Fruit fly (Drosophila melanogaster) whole organism, embryonic: ENCODE data around the gene RunxB.

Experiments used
- Atf6 ChIP-seq: fragments of 200-800 bp; sonication (Bioruptor generic); IDR thresholded peaks from 2 replicates; pipeline ENCODE4 v1.3.6; 2022; ENCODE audit warnings: missing biosample characterization, missing genetic modification characterization
- BEAF-32 ChIP-seq: fragments of 200-800 bp; sonication (Bioruptor generic); optimal IDR thresholded peaks from 3 replicates; lab custom pipeline; 2017; ENCODE audit warnings: missing biosample characterization, missing genetic modification characterization, mild to moderate bottlenecking, moderate library complexity, missing genetic modification reagents
- Bgb ChIP-seq: fragments of 200-800 bp; sonication (Bioruptor generic); IDR thresholded peaks from 2 replicates; pipeline ENCODE4 v1.3.6; 2022; ENCODE audit warnings: missing biosample characterization, missing genetic modification characterization; ENCODE audit not compliant: partially characterized antibody
- CG10321 ChIP-seq: fragments of 200-800 bp; sonication (Bioruptor generic); IDR thresholded peaks from 2 replicates; pipeline ENCODE4 v1.3.6; 2022; ENCODE audit warnings: missing biosample characterization, missing genetic modification characterization
- CG10959 ChIP-seq: fragments of 200-800 bp; sonication (Bioruptor generic); IDR thresholded peaks from 2 replicates; pipeline ENCODE4 v1.3.6; 2022; ENCODE audit warnings: missing biosample characterization, missing genetic modification characterization
- CG12236 ChIP-seq: fragments of 200-800 bp; sonication (Bioruptor generic); optimal IDR thresholded peaks from 2 replicates; lab custom pipeline; 2016; ENCODE audit warnings: missing biosample characterization, missing genetic modification characterization
- CG15073 ChIP-seq: fragments of 200-800 bp; sonication (Bioruptor generic); optimal IDR thresholded peaks from 2 replicates; lab custom pipeline; 2016; ENCODE audit warnings: missing biosample characterization, missing genetic modification characterization
- CG16815 ChIP-seq: fragments of 200-800 bp; sonication (Bioruptor generic); optimal IDR thresholded peaks from 3 replicates; lab custom pipeline; 2017; ENCODE audit warnings: missing biosample characterization, mild to moderate bottlenecking, missing genetic modification characterization
- CG17568 ChIP-seq: fragments of 200-800 bp; sonication (Bioruptor generic); optimal IDR thresholded peaks from 2 replicates; lab custom pipeline; 2018; ENCODE audit warnings: missing biosample characterization, mild to moderate bottlenecking, missing genetic modification characterization, moderate library complexity
- CG2120 ChIP-seq: fragments of 200-800 bp; sonication (Bioruptor generic); optimal IDR thresholded peaks from 3 replicates; lab custom pipeline; 2016; ENCODE audit warnings: missing biosample characterization, missing genetic modification characterization
- CG31224 ChIP-seq: fragments of 200-800 bp; sonication (Bioruptor generic); IDR thresholded peaks from 2 replicates; pipeline ENCODE4 v1.3.6; 2022; ENCODE audit warnings: missing biosample characterization, missing genetic modification characterization
- CG3281 ChIP-seq: fragments of 200-800 bp; sonication (Bioruptor generic); optimal IDR thresholded peaks from 3 replicates; lab custom pipeline; 2017; ENCODE audit warnings: missing biosample characterization, mild to moderate bottlenecking, missing genetic modification characterization
- CG34224 ChIP-seq: fragments of 200-800 bp; sonication (Bioruptor generic); IDR thresholded peaks from 3 replicates; pipeline ENCODE4 v1.3.6; 2022; ENCODE audit warnings: missing biosample characterization, missing genetic modification characterization; ENCODE audit not compliant: partially characterized antibody
- CG3726 ChIP-seq: fragments of 200-800 bp; sonication (Bioruptor generic); IDR thresholded peaks from 3 replicates; pipeline ENCODE4, ENCODE4 v1.3.6; 2022; ENCODE audit warnings: missing biosample characterization, missing genetic modification characterization
- CG4854 ChIP-seq: fragments of 200-800 bp; sonication (Bioruptor generic); optimal IDR thresholded peaks from 2 replicates; lab custom pipeline; 2016; ENCODE audit warnings: missing biosample characterization, missing genetic modification characterization, inconsistent platforms
- CG7963 ChIP-seq: fragments of 200-800 bp; sonication (Bioruptor generic); IDR thresholded peaks from 3 replicates; pipeline ENCODE4 v1.3.6; 2022; ENCODE audit warnings: missing biosample characterization, missing genetic modification characterization; ENCODE audit not compliant: partially characterized antibody
- CG8388 ChIP-seq: fragments of 200-800 bp; sonication (Bioruptor generic); optimal IDR thresholded peaks from 2 replicates; lab custom pipeline; 2019; ENCODE audit warnings: missing biosample characterization, mild to moderate bottlenecking, missing genetic modification characterization, moderate library complexity
- Camta ChIP-seq: fragments of 200-800 bp; sonication (Bioruptor generic); optimal IDR thresholded peaks from 2 replicates; lab custom pipeline; 2016; ENCODE audit warnings: missing biosample characterization, missing genetic modification characterization
- Chrac-16 ChIP-seq: fragments of 200-800 bp; sonication (Bioruptor generic); optimal IDR thresholded peaks from 3 replicates; lab custom pipeline; 2016; ENCODE audit warnings: missing biosample characterization, missing genetic modification characterization
- CrebB ChIP-seq: fragments of 200-800 bp; sonication (Bioruptor generic); optimal IDR thresholded peaks from 3 replicates; lab custom pipeline; 2018; ENCODE audit warnings: missing biosample characterization, mild to moderate bottlenecking, missing genetic modification characterization
- D19B ChIP-seq: fragments of 200-800 bp; sonication (Bioruptor generic); optimal IDR thresholded peaks from 2 replicates; lab custom pipeline; 2017; ENCODE audit warnings: missing biosample characterization, mild to moderate bottlenecking, missing genetic modification characterization
- Dek ChIP-seq: fragments of 200-800 bp; sonication (Bioruptor generic); optimal IDR thresholded peaks from 3 replicates; lab custom pipeline; 2019; ENCODE audit warnings: missing biosample characterization, mild to moderate bottlenecking, missing genetic modification characterization, moderate library complexity
- Dp ChIP-seq: fragments of 200-800 bp; sonication (Bioruptor generic); optimal IDR thresholded peaks from 2 replicates; lab custom pipeline; 2018; ENCODE audit warnings: missing biosample characterization, mild to moderate bottlenecking, missing genetic modification characterization, moderate library complexity
- Fer1 ChIP-seq: fragments of 200-800 bp; sonication (Bioruptor generic); optimal IDR thresholded peaks from 2 replicates; lab custom pipeline; 2017; ENCODE audit warnings: missing biosample characterization, mild to moderate bottlenecking, missing genetic modification characterization
- Fer2 ChIP-seq: fragments of 200-800 bp; sonication (Bioruptor generic); optimal IDR thresholded peaks from 2 replicates; lab custom pipeline; 2018; ENCODE audit warnings: missing biosample characterization, mild to moderate bottlenecking, missing genetic modification characterization, moderate library complexity
- HHEX ChIP-seq: fragments of 200-800 bp; sonication (Bioruptor generic); optimal IDR thresholded peaks from 3 replicates; lab custom pipeline; 2017; ENCODE audit warnings: missing biosample characterization, mild to moderate bottlenecking, missing genetic modification characterization, missing genetic modification reagents
- HLH4C ChIP-seq: fragments of 200-800 bp; sonication (Bioruptor generic); IDR thresholded peaks from 3 replicates; pipeline ENCODE4 v1.3.6; 2022; ENCODE audit warnings: missing biosample characterization, missing genetic modification characterization; ENCODE audit not compliant: partially characterized antibody
- Jarid2 ChIP-seq: fragments of 200-800 bp; sonication (Bioruptor generic); optimal IDR thresholded peaks from 3 replicates; lab custom pipeline; 2017; ENCODE audit warnings: mild to moderate bottlenecking, missing biosample characterization, missing genetic modification reagents, missing genetic modification characterization
- NC2α ChIP-seq: fragments of 200-800 bp; sonication (Bioruptor generic); optimal IDR thresholded peaks from 2 replicates; lab custom pipeline; 2016; ENCODE audit warnings: missing biosample characterization, missing genetic modification characterization
- Rx ChIP-seq: fragments of 200-800 bp; sonication (Bioruptor generic); IDR thresholded peaks from 2 replicates; pipeline ENCODE4 v1.3.6; 2022; ENCODE audit warnings: missing biosample characterization, missing genetic modification characterization
- ap ChIP-seq: fragments of 200-800 bp; sonication (Bioruptor generic); IDR thresholded peaks from 2 replicates; pipeline ENCODE4 v1.3.6; 2022; ENCODE audit warnings: missing biosample characterization, missing genetic modification characterization
- bcd ChIP-seq: fragments of 200-800 bp; sonication (Bioruptor generic); optimal IDR thresholded peaks from 2 replicates; lab custom pipeline; 2017; ENCODE audit warnings: missing biosample characterization, mild to moderate bottlenecking, missing genetic modification characterization
- btn ChIP-seq: fragments of 200-800 bp; sonication (Bioruptor generic); optimal IDR thresholded peaks from 2 replicates; lab custom pipeline; 2016; ENCODE audit warnings: missing biosample characterization, missing genetic modification characterization
- chm ChIP-seq: fragments of 200-800 bp; sonication (Bioruptor generic); IDR thresholded peaks from 2 replicates; pipeline ENCODE4 v1.3.6; 2022; ENCODE audit warnings: missing biosample characterization, missing genetic modification characterization
- ci ChIP-seq: fragments of 200-800 bp; sonication (Bioruptor generic); IDR thresholded peaks from 3 replicates; pipeline ENCODE4 v1.3.6; 2022; ENCODE audit warnings: missing biosample characterization, missing genetic modification characterization
- dan ChIP-seq: fragments of 200-800 bp; sonication (Bioruptor generic); IDR thresholded peaks from 2 replicates; pipeline ENCODE4 v1.3.6; 2022; ENCODE audit warnings: missing biosample characterization, missing genetic modification characterization
- danr ChIP-seq: fragments of 200-800 bp; sonication (Bioruptor generic); IDR thresholded peaks from 2 replicates; pipeline ENCODE4 v1.3.6; 2022; ENCODE audit warnings: missing biosample characterization, missing genetic modification characterization
- dimm ChIP-seq: fragments of 200-800 bp; sonication (Bioruptor generic); IDR thresholded peaks from 2 replicates; pipeline ENCODE4 v1.3.6; 2022; ENCODE audit warnings: missing biosample characterization, missing genetic modification characterization
- dysf ChIP-seq: fragments of 200-800 bp; sonication (Bioruptor generic); IDR thresholded peaks from 3 replicates; pipeline ENCODE4 v1.3.6; 2022; ENCODE audit warnings: missing biosample characterization, missing genetic modification characterization
- exex ChIP-seq: fragments of 200-800 bp; sonication (Bioruptor generic); optimal IDR thresholded peaks from 4 replicates; lab custom pipeline; 2018; ENCODE audit warnings: missing biosample characterization, mild to moderate bottlenecking, missing genetic modification characterization, moderate library complexity
- h ChIP-seq: fragments of >200 bp; optimal IDR thresholded peaks from 2 replicates; lab custom pipeline; 2017
- her ChIP-seq: fragments of 200-800 bp; sonication (Bioruptor generic); optimal IDR thresholded peaks from 2 replicates; lab custom pipeline; 2016; ENCODE audit warnings: missing biosample characterization, missing genetic modification characterization
- inv ChIP-seq: fragments of 200-800 bp; sonication (Bioruptor generic); IDR thresholded peaks from 2 replicates; pipeline ENCODE4 v1.3.6; 2022; ENCODE audit warnings: missing biosample characterization, missing genetic modification characterization; ENCODE audit not compliant: partially characterized antibody
- nmo ChIP-seq: fragments of 200-800 bp; sonication (Bioruptor generic); optimal IDR thresholded peaks from 2 replicates; lab custom pipeline; 2018; ENCODE audit warnings: missing biosample characterization, mild to moderate bottlenecking, missing genetic modification characterization, moderate library complexity
- pros ChIP-seq: fragments of 200-800 bp; sonication (Bioruptor generic); optimal IDR thresholded peaks from 3 replicates; lab custom pipeline; 2019; ENCODE audit warnings: missing biosample characterization, mild to moderate bottlenecking, missing genetic modification characterization, moderate library complexity
- pzg ChIP-seq: fragments of 200-800 bp; sonication (Bioruptor generic); optimal IDR thresholded peaks from 3 replicates; lab custom pipeline; 2018; ENCODE audit warnings: missing biosample characterization, mild to moderate bottlenecking, missing genetic modification characterization, moderate library complexity
- repo ChIP-seq: fragments of 200-800 bp; sonication (Bioruptor generic); optimal IDR thresholded peaks from 2 replicates; lab custom pipeline; 2016; ENCODE audit warnings: missing biosample characterization, missing genetic modification characterization
- schlank ChIP-seq: fragments of 200-800 bp; sonication (Bioruptor generic); optimal IDR thresholded peaks from 2 replicates; lab custom pipeline; 2018; ENCODE audit warnings: missing biosample characterization, mild to moderate bottlenecking, missing genetic modification characterization
- sd ChIP-seq: fragments of 200-800 bp; sonication (Bioruptor generic); optimal IDR thresholded peaks from 3 replicates; lab custom pipeline; 2018; ENCODE audit warnings: missing biosample characterization, mild to moderate bottlenecking, missing genetic modification characterization, moderate library complexity
- sob ChIP-seq: fragments of 200-800 bp; sonication (Bioruptor generic); IDR thresholded peaks from 2 replicates; pipeline ENCODE4 v1.3.6; 2022; ENCODE audit warnings: missing biosample characterization, missing genetic modification characterization
- wek ChIP-seq: fragments of 200-800 bp; sonication (Bioruptor generic); optimal IDR thresholded peaks from 3 replicates; lab custom pipeline; 2018; ENCODE audit warnings: missing biosample characterization, mild to moderate bottlenecking, missing genetic modification characterization, moderate library complexity

The RunxB gene

dm6 chrX:20511382-20511853, 26.9 kb upstream of the RunxB start, which contains the start of gene CG1812 (continued):
- TF ChIP-seq CG12236 (GFP tag; lab: Kevin White, UChicago) (no peak), repo (no peak), Jarid2 (GFP tag; lab: Kevin White, UChicago) (no peak), dimm (GFP tag; lab: Robert Waterston, UW) (no peak), pros (GFP tag; lab: Kevin White, UChicago) (peak; percentile 46), h (no peak), her (peak; percentile 48), Camta (GFP tag; lab: Kevin White, UChicago) (no peak), ap (0 out of 2 replicates have a peak, but pooled peaks have one; percentile 13), btn (no peak), inv (GFP tag; lab: Robert Waterston, UW) (no peak), CG3726 (GFP tag; lab: Robert Waterston, UW) (no peak), wek (peak; percentile 11), CG17568 (no peak), chm (GFP tag; lab: Robert Waterston, UW) (peak; percentile 69), CG2120 (GFP tag; lab: Kevin White, UChicago) (peak; percentile 62), danr (GFP tag; lab: Robert Waterston, UW) (no peak), BEAF-32 (GFP tag; lab: Kevin White, UChicago) (peak; percentile 23), HHEX (peak; percentile 28), Fer2 (no peak), Rx (GFP tag; lab: Robert Waterston, UW) (peak; percentile 34; the same call in 1 of the 2 replicates), schlank (tag; lab: Kevin White, UChicago) (peak; percentile 17), ci (GFP tag; lab: Robert Waterston, UW) (peak; percentile 60; the same call in 2 of the 3 replicates), D19B (GFP tag; lab: Kevin White, UChicago) (no peak), CG16815 (GFP tag; lab: Kevin White, UChicago) (no peak), CG10959 (GFP tag; lab: Robert Waterston, UW) (no peak), NC2α (GFP tag; lab: Kevin White, UChicago) (no peak), sd (tag; lab: Kevin White, UChicago) (peak; percentile 96), dan (GFP tag; lab: Robert Waterston, UW) (no peak), Chrac-16 (GFP tag; lab: Kevin White, UChicago) (no peak), CG10321 (GFP tag; lab: Robert Waterston, UW) (peak; percentile 30; the same call in 1 of the 2 replicates), CG4854 (GFP tag; lab: Kevin White, UChicago) (no peak), HLH4C (no peak), CG34224 (GFP tag; lab: Robert Waterston, UW) (no peak), nmo (peak; percentile 45), CG3281 (GFP tag; lab: Kevin White, UChicago) (peak; percentile 52), exex (tag; lab: Kevin White, UChicago) (peak; percentile 9), sob (GFP tag; lab: Robert Waterston, UW) (peak; percentile 50), CG8388 (peak; percentile 5), pzg (GFP tag; lab: Kevin White, UChicago) (peak; percentile 26), CrebB (tag; lab: Kevin White, UChicago) (peak; percentile 38), Bgb (GFP tag; lab: Robert Waterston, UW) (no peak; the same call in 1 of the 2 replicates), Fer1 (GFP tag; lab: Kevin White, UChicago) (peak; percentile 53), CG31224 (GFP tag; lab: Robert Waterston, UW) (no peak), Dek (tag; lab: Kevin White, UChicago) (no peak), Atf6 (GFP tag; lab: Robert Waterston, UW) (peak; percentile 72), CG7963 (GFP tag; lab: Robert Waterston, UW) (no peak), bcd (GFP tag; lab: Kevin White, UChicago) (no peak), Dp (GFP tag; lab: Kevin White, UChicago) (peak; percentile 36), dysf (GFP tag; lab: Robert Waterston, UW) (peak; percentile 61; the same call in 2 of the 3 replicates), CG15073 (no peak)
